Worm (Caenorhabditis elegans) whole organism, early embryonic: ENCODE data around the gene C10G8.8.

ENCODE experiments used
- F13C5.2 ChIP-seq: sonication (generic microtip); optimal IDR thresholded peaks from 2 replicates; lab custom pipeline; 2017; ENCODE audit warnings: mild to moderate bottlenecking, missing genetic modification characterization, inconsistent platforms, missing compliant biosample characterization
- aly-1 ChIP-seq: sonication (generic microtip); optimal IDR thresholded peaks from 2 replicates; lab custom pipeline; 2016; ENCODE audit warnings: missing genetic modification characterization, missing compliant biosample characterization
- ama-1 ChIP-seq: fragments of 150-350 bp; optimal IDR thresholded peaks from 2 replicates; lab custom pipeline; 2014
- ceh-13 ChIP-seq: fragments of 200-800 bp; sonication (Bioruptor generic); optimal IDR thresholded peaks from 2 replicates; lab custom pipeline; 2018; ENCODE audit warnings: mild to moderate bottlenecking, missing genetic modification characterization, missing compliant biosample characterization
- ceh-36 ChIP-seq: sonication (generic microtip); optimal IDR thresholded peaks from 2 replicates; lab custom pipeline; 2016; ENCODE audit warnings: missing genetic modification characterization, inconsistent platforms, missing compliant biosample characterization
- ets-7 ChIP-seq: sonication (generic microtip); optimal IDR thresholded peaks from 2 replicates; lab custom pipeline; 2016; ENCODE audit warnings: missing genotype, missing genetic modification characterization, missing compliant biosample characterization
- flt-1 ChIP-seq: fragments of 200-800 bp; sonication (Bioruptor generic); IDR thresholded peaks from 2 replicates; pipeline ENCODE4 v1.3.6; 2022; ENCODE audit warnings: missing genetic modification characterization, missing compliant biosample characterization
- hmg-4 ChIP-seq: fragments of 200-800 bp; sonication (Bioruptor generic); optimal IDR thresholded peaks from 2 replicates; lab custom pipeline; 2018; ENCODE audit warnings: mild to moderate bottlenecking, missing genetic modification characterization, missing compliant biosample characterization
- hnd-1 ChIP-seq: sonication (generic microtip); optimal IDR thresholded peaks from 2 replicates; lab custom pipeline; 2016; ENCODE audit warnings: missing genetic modification characterization, missing compliant biosample characterization
- pes-1 ChIP-seq: fragments of 200-800 bp; sonication (Bioruptor generic); IDR thresholded peaks from 2 replicates; pipeline ENCODE4 v1.3.6; 2022; ENCODE audit warnings: missing genetic modification reagents, missing genetic modification characterization, missing compliant biosample characterization
- scrt-1 ChIP-seq: fragments of 200-800 bp; sonication (Bioruptor generic); IDR thresholded peaks from 2 replicates; pipeline ENCODE4 v1.3.6; 2022; ENCODE audit warnings: missing genetic modification characterization, missing compliant biosample characterization
- sea-1 ChIP-seq: fragments of 200-800 bp; sonication (Bioruptor generic); conservative IDR thresholded peaks from 2 replicates; pipeline ENCODE4 v1.3.6; 2022; ENCODE audit warnings: missing genetic modification characterization, missing compliant biosample characterization
- tbx-11 ChIP-seq: fragments of 200-800 bp; sonication (Bioruptor generic); IDR thresholded peaks from 2 replicates; pipeline ENCODE4 v1.3.6; 2022; ENCODE audit warnings: missing genetic modification characterization, missing compliant biosample characterization
- tbx-37 ChIP-seq: fragments of 200-800 bp; sonication (Bioruptor generic); conservative IDR thresholded peaks from 2 replicates; pipeline ENCODE4 v1.3.6; 2022; ENCODE audit warnings: missing genetic modification reagents, missing genetic modification characterization, missing compliant biosample characterization
- tra-4 ChIP-seq: sonication (generic microtip); optimal IDR thresholded peaks from 2 replicates; lab custom pipeline; 2017; ENCODE audit warnings: missing genetic modification characterization, missing compliant biosample characterization

Gene C10G8.8

DNA sequence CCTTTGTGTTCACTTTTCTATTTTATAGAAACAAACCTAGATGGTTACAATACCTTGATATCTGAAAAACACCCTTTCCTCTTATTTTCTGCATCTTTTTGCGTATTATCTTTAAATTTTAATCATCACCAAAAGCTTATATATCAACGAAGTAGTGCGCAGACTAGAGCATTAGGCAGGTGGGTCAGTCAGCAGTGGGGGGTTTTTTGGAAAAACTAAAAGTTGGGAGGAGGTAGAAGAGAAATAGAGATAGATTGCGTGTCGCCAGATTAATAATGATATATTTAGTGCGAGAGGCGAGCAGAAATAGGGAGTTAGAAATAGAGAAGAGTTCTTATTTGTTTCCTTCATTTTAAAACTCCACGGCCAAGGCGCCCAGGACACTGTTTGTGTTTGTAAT lies 27.0 kb downstream of the C10G8.8 start:
- no peak for TF ChIP-seq aly-1

DNA sequence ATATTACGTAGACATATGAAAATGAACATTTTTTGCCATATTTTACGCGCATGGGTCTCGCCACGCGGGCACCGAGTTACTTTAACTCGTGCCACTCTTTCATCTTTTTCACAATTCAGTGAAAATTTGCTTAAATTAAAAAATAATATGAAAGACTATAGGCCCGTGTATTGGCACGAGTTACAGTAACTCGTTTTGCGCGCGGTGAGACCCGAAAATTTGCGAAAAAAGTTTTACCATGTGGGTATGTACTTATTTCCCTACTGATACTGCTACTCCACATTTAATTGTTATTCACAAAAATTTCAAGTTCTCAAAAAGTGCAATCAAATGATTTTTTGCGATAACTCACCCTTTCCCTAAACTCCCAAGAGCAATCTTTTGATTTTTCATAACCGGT lies 30.5 kb downstream of the C10G8.8 start:
- TF ChIP-seq sea-1 (GFP tag; lab: Robert Waterston, UW): no peak

DNA sequence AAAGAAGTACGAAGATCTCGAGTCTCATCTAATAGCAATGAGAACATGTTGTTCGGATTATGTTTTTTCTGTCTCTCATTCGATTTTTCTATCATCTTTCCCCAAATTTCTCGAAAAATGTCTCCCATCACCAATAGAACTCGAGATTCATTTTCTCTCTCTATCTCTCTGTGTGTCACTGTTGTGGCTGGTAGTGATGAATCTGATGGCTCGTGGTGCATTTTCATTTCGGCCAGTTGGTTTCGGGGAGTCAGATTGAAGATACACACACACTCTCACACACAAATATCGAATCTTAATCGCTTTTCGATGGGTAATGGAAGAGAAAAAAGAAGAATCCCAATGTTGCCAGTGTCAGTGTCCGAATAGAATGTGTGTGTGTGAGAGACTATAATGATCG lies 32.3 kb downstream of the C10G8.8 start:
- TF ChIP-seq ceh-13: no peak

DNA sequence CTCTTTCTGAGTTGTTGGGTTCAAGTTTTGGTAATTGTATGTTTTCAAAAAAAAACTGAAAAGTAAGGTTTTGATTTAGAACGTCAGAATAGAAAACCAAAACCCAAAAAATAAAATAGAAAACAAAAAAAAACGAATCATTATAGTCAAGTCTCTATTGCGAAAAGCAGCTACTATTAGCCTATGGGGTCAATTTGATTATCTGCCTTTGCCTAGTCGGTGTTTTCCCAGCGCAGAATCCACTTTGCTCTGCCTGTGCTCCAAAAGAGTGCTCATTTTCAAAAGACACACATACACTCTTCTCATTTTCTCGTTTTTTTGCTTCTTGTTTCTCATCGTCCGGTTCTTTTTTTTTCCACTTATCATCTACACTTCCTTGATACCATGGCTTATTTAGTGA lies 39.5 kb downstream of the C10G8.8 start:
- TF ChIP-seq sea-1 (GFP tag; lab: Robert Waterston, UW): no peak
- no peak for TF ChIP-seq F13C5.2 (tag; lab: Kevin White, UChicago)
- TF ChIP-seq tbx-11 (GFP tag; lab: Robert Waterston, UW): no peak

DNA sequence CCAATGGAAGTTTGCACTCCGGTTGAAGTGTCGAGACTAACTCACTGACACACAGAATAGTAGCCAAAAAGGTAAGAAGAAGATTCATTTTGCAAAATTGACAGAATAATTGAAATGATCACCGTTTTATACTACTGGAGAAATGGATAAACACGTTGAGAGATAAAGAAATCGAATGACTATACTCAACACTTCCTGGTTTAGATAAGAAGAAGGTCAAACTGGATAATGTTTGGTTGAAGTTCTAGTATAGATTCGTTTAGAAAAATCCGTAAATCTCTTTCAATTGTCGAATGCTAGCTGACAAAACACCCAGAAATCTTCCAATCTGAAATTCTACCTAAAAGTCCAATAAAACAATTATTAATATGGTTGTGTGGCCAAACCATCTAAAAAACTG lies 40.9 kb downstream of the C10G8.8 start, which contains the start of gene Y49G5A.1:
Y49G5A.1 (minus strand) TSS at position 101 of the 400 bp plus-strand sequence.
- no peak for TF ChIP-seq tbx-11 (GFP tag; lab: Robert Waterston, UW)
- TF ChIP-seq pes-1 (GFP tag; lab: Robert Waterston, UW): no peak

DNA sequence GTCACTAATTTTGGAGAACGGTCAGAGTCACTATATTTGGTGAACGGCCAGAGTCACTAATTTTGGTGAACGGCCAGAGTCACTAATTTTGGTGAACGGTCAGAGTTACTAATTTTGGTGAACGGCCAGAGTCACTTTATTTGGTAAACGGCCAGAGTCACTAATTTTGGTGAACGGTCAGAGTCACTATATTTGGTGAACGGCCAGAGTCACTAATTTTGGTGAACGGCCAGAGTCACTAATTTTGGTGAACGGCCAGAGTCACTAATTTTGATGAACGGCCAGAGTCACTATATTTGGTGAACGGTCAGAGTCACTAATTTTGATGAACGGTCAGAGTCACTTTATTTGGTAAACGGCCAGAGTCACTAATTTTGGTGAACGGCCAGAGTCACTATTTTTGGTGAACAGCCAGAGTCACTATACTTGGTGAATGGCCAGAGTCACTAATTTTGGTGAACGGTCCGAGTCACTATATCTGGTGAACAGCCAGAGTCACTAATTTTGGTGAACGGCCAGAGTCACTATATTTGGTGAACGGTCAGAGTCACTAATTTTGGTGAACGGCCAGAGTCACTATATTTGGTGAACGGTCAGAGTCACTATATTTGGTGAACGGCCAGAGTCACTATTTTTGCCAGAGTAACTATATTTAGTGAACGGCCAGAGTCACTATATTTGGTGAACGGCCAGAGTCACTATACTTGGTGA lies 43.8 kb downstream of the C10G8.8 start:
- TF ChIP-seq ets-7 (tag; lab: Kevin White, UChicago): peak; percentile 34
- TF ChIP-seq ceh-13: peak; percentile 25
- TF ChIP-seq ceh-36 (tag; lab: Kevin White, UChicago): peak; percentile 12
- TF ChIP-seq tra-4 (tag; lab: Kevin White, UChicago): peak; percentile 53
- peak; percentile 74 for TF ChIP-seq hmg-4 (GFP tag; lab: Kevin White, UChicago)

DNA sequence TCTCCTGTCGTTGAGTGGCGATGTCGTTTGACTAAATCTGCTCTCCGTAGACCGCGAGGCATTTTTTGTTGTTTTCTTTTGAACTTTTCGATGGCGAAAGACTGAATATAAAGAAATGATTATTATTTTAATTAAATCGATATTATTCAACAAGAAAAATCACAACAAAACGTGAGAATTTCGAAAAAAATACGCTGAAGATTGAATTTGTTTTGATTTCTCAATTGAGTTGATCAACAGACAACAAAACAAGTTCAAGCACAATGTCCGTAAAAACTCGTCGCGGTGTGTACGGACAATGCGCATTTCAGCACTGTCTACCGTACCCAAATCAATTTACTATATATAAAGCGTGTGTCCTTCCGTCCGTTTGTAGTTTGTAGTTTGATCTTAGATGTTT lies 50.2 kb downstream of the C10G8.8 start, which contains the start of gene B0238.9:
B0238.9 (minus strand) TSS at position 101 of the 400 bp plus-strand sequence.
- no peak for TF ChIP-seq hnd-1 (tag; lab: Kevin White, UChicago)
- TF ChIP-seq tbx-37: no peak
- TF ChIP-seq ceh-13: no peak

DNA sequence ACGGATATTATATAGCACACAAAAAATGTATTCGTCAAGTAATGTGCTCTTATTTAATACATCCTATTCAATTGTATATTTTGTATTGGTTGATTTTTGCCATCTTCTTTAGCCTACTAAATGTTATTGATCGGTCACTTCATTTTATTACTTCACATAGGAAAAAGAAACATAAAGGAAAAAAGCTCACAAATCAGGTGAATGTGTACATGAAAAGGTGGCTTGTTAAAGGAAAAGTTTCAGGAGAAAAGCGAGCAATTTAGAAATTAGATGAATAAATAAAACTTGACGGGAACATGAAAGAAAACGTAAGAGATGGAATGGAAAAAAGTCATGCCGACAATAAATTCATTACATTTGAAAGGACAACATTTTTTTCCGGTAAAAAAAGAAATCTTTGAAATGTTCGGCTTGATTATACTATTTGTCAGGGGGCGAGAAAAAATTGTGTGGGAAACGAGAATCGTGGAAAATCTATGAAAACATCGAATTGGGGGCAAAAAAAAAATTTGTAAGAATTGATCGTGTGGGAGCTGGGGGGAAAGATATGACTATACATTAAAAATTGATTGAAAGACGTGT lies 52.7 kb downstream of the C10G8.8 start:
- no peak for TF ChIP-seq ceh-13
- 0 out of 2 replicates have a peak, but pooled peaks have one; percentile 14 for TF ChIP-seq pes-1 (GFP tag; lab: Robert Waterston, UW)

DNA sequence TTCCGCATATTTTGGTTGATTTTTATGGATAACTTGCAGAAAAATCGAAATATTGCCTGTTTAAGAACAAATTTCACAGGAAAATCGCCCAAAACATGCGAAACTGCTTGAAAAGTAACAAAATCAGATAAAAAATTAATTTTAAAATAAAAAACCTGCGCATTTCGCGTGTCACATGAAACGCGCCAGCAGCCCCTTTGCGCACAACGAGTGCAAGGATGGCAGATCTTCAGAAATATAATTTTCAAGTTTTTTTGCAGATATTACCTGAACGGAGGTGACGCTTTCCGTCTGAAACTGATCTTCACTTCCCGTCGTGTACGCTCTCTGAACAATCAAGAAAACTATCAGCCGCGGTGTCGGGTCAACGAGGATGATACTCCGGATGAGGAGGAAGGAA lies 53.2 kb downstream of the C10G8.8 start:
- TF ChIP-seq tbx-37 (no peak), aly-1 (no peak), ets-7 (tag; lab: Kevin White, UChicago) (no peak), ceh-36 (tag; lab: Kevin White, UChicago) (no peak), F13C5.2 (tag; lab: Kevin White, UChicago) (peak; percentile 27), pes-1 (GFP tag; lab: Robert Waterston, UW) (peak; percentile 60; the same call in 1 of the 2 replicates), flt-1 (no peak), scrt-1 (GFP tag; lab: Robert Waterston, UW) (no peak), ceh-13 (no peak), ama-1 (lab: Kevin White, UChicago) (no peak), tbx-11 (GFP tag; lab: Robert Waterston, UW) (0 out of 2 replicates have a peak, but pooled peaks have one; percentile 55)
